Worm (Caenorhabditis elegans) whole organism, young adult: Measurements from ENCODE around the gene R04B5.7.

Experiments used
- C06A6.2 ChIP-seq: fragments of 200-800 bp; sonication (Bioruptor generic); conservative IDR thresholded peaks from 2 replicates; pipeline ENCODE4 v1.3.6; 2022; ENCODE audit warnings: missing genetic modification characterization, missing compliant biosample characterization
- C17E4.6 ChIP-seq: fragments of 200-800 bp; sonication (Bioruptor generic); IDR thresholded peaks from 2 replicates; pipeline ENCODE4 v1.3.6; 2022; ENCODE audit warnings: missing genetic modification reagents, missing genetic modification characterization, missing compliant biosample characterization
- F33H1.4 ChIP-seq: fragments of 200-800 bp; sonication (Bioruptor generic); IDR thresholded peaks from 2 replicates; pipeline ENCODE4 v1.3.6; 2022; ENCODE audit warnings: missing genetic modification reagents, missing genetic modification characterization, missing compliant biosample characterization
- F37B4.10 ChIP-seq: fragments of 200-800 bp; sonication (Bioruptor generic); IDR thresholded peaks from 2 replicates; pipeline ENCODE4 v1.3.6; 2022; ENCODE audit warnings: missing genetic modification characterization, missing compliant biosample characterization
- F39B2.1 ChIP-seq: fragments of 200-800 bp; sonication (Bioruptor generic); IDR thresholded peaks from 2 replicates; pipeline ENCODE4 v1.3.6; 2022; ENCODE audit warnings: missing genetic modification reagents, missing genetic modification characterization, missing compliant biosample characterization
- F57A8.1 ChIP-seq: fragments of 200-800 bp; sonication (Bioruptor generic); optimal IDR thresholded peaks from 2 replicates; lab custom pipeline; 2018; ENCODE audit warnings: mild to moderate bottlenecking, missing genetic modification characterization, moderate library complexity, missing compliant biosample characterization
- K11D2.4 ChIP-seq: fragments of 200-800 bp; sonication (Bioruptor generic); IDR thresholded peaks from 2 replicates; pipeline ENCODE4 v1.3.6; 2022; ENCODE audit warnings: missing genetic modification reagents, missing genetic modification characterization, missing compliant biosample characterization
- Y53G8AR.9 ChIP-seq: fragments of 200-800 bp; sonication (Bioruptor generic); conservative IDR thresholded peaks from 2 replicates; pipeline ENCODE4 v1.3.6; 2022; ENCODE audit warnings: missing genetic modification reagents, missing genetic modification characterization, missing compliant biosample characterization
- Y67H2A.10 ChIP-seq: fragments of 200-800 bp; sonication (Bioruptor generic); conservative IDR thresholded peaks from 2 replicates; pipeline ENCODE4 v1.3.6; 2022; ENCODE audit warnings: missing genetic modification reagents, missing genetic modification characterization, missing compliant biosample characterization
- Y95B8A.8 ChIP-seq: fragments of 200-800 bp; sonication (Bioruptor generic); IDR thresholded peaks from 2 replicates; pipeline ENCODE4 v1.3.6; 2022; ENCODE audit warnings: missing genetic modification reagents, missing genetic modification characterization, missing compliant biosample characterization
- aptf-2 ChIP-seq: fragments of 200-800 bp; sonication (Bioruptor generic); conservative IDR thresholded peaks from 2 replicates; pipeline ENCODE4 v1.3.6; 2022; ENCODE audit warnings: missing genetic modification reagents, missing genetic modification characterization, missing compliant biosample characterization
- bed-2 ChIP-seq: fragments of 200-800 bp; sonication (Bioruptor generic); IDR thresholded peaks from 2 replicates; pipeline ENCODE4 v1.3.6; 2022; ENCODE audit warnings: missing genetic modification reagents, missing genetic modification characterization, missing compliant biosample characterization
- cebp-1 ChIP-seq, 2 experiments: fragments of 200-800 bp in 1 of 2; sonication (Bioruptor generic) in 1 of 2; sonication (generic microtip) in 1 of 2; IDR thresholded peaks in 1 of 2; optimal IDR thresholded peaks in 1 of 2; 2 replicates each; pipeline versions ENCODE4 v1.3.6 to Lab custom; 2017 to 2022; ENCODE audit warnings: missing compliant biosample characterization in 2 of 2, missing genetic modification characterization in 2 of 2, mild to moderate bottlenecking in 1 of 2, missing genetic modification reagents in 1 of 2, moderate library complexity in 1 of 2
- ceh-100 ChIP-seq: fragments of 200-800 bp; sonication (Bioruptor generic); IDR thresholded peaks from 2 replicates; pipeline ENCODE4 v1.3.6; 2022; ENCODE audit warnings: missing genetic modification reagents, missing genetic modification characterization, missing compliant biosample characterization
- ceh-91 ChIP-seq: fragments of 200-800 bp; sonication (Bioruptor generic); IDR thresholded peaks from 2 replicates; pipeline ENCODE4 v1.3.6; 2022; ENCODE audit warnings: missing genetic modification reagents, missing genetic modification characterization, missing compliant biosample characterization
- chd-7 ChIP-seq: sonication (generic microtip); optimal IDR thresholded peaks from 2 replicates; lab custom pipeline; 2016; ENCODE audit warnings: mild to moderate bottlenecking, missing genetic modification characterization, moderate library complexity, missing compliant biosample characterization
- efl-1 ChIP-seq: fragments of 150-350 bp; optimal IDR thresholded peaks from 2 replicates; lab custom pipeline; 2014; ENCODE audit warnings: missing biosample characterization, missing genetic modification reagents, missing genetic modification characterization
- egrh-3 ChIP-seq: fragments of 200-800 bp; sonication (Bioruptor generic); IDR thresholded peaks from 2 replicates; pipeline ENCODE4 v1.3.6; 2022; ENCODE audit warnings: missing genetic modification reagents, missing genetic modification characterization, missing compliant biosample characterization
- fkh-3 ChIP-seq: sonication (generic microtip); optimal IDR thresholded peaks from 2 replicates; lab custom pipeline; 2016; ENCODE audit warnings: mild to moderate bottlenecking, missing genetic modification characterization, missing compliant biosample characterization
- him-1 ChIP-seq: sonication (generic microtip); optimal IDR thresholded peaks from 2 replicates; lab custom pipeline; 2016; ENCODE audit warnings: missing genotype, missing genetic modification reagents, missing genetic modification characterization, missing compliant biosample characterization
- hmg-1.2 ChIP-seq: fragments of 200-800 bp; sonication (Bioruptor generic); IDR thresholded peaks from 2 replicates; pipeline ENCODE4 v1.3.6; 2022; ENCODE audit warnings: missing genetic modification reagents, missing genetic modification characterization, missing compliant biosample characterization
- hsf-1 ChIP-seq: fragments of 200-800 bp; sonication (Bioruptor generic); IDR thresholded peaks from 2 replicates; pipeline ENCODE4 v1.3.6; 2022; ENCODE audit warnings: missing genetic modification reagents, missing genetic modification characterization, missing compliant biosample characterization
- lag-1 ChIP-seq: fragments of 200-800 bp; sonication (Bioruptor generic); IDR thresholded peaks from 2 replicates; pipeline ENCODE4 v1.3.6; 2022; ENCODE audit warnings: missing genetic modification reagents, missing genetic modification characterization, missing compliant biosample characterization
- let-526 ChIP-seq: fragments of 200-800 bp; sonication (Bioruptor generic); IDR thresholded peaks from 2 replicates; pipeline ENCODE4 v1.3.6; 2022; ENCODE audit warnings: missing genetic modification reagents, missing genetic modification characterization, missing compliant biosample characterization
- let-607 ChIP-seq, 2 experiments: fragments of 200-800 bp in 1 of 2; sonication (Bioruptor generic) in 1 of 2; sonication (generic microtip) in 1 of 2; optimal IDR thresholded peaks; 2 replicates each; lab custom pipeline; 2016 to 2018; ENCODE audit warnings: mild to moderate bottlenecking in 2 of 2, missing compliant biosample characterization in 2 of 2, missing genetic modification characterization in 2 of 2, moderate library complexity in 2 of 2, missing genotype in 1 of 2
- lin-40 ChIP-seq: sonication (generic microtip); optimal IDR thresholded peaks from 2 replicates; lab custom pipeline; 2016; ENCODE audit warnings: missing genetic modification characterization, mild to moderate bottlenecking, missing compliant biosample characterization, missing genotype, missing genetic modification reagents
- lsl-1 ChIP-seq: fragments of 200-800 bp; sonication (Bioruptor generic); optimal IDR thresholded peaks from 2 replicates; lab custom pipeline; 2018; ENCODE audit warnings: mild to moderate bottlenecking, missing genetic modification characterization, moderate library complexity, missing compliant biosample characterization
- lsy-27 ChIP-seq: sonication (generic microtip); optimal IDR thresholded peaks from 2 replicates; lab custom pipeline; 2017; ENCODE audit warnings: missing genetic modification characterization, mild to moderate bottlenecking, missing compliant biosample characterization, antibody characterized with exemption, missing genotype, borderline replicate concordance; ENCODE audit not compliant: insufficient read depth
- madf-3 ChIP-seq: fragments of 200-800 bp; sonication (Bioruptor generic); IDR thresholded peaks from 2 replicates; pipeline ENCODE4 v1.3.6; 2022; ENCODE audit warnings: missing genetic modification reagents, missing genetic modification characterization, missing compliant biosample characterization
- madf-6 ChIP-seq: fragments of 200-800 bp; sonication (Bioruptor generic); IDR thresholded peaks from 2 replicates; pipeline ENCODE4 v1.3.6; 2022; ENCODE audit warnings: missing genetic modification reagents, missing genetic modification characterization, missing compliant biosample characterization
- madf-8 ChIP-seq: fragments of 200-800 bp; sonication (Bioruptor generic); conservative IDR thresholded peaks from 2 replicates; pipeline ENCODE4 v1.3.6; 2022; ENCODE audit warnings: missing genetic modification reagents, missing genetic modification characterization, missing compliant biosample characterization
- nhr-179 ChIP-seq: sonication (generic microtip); optimal IDR thresholded peaks from 2 replicates; lab custom pipeline; 2016; ENCODE audit warnings: mild to moderate bottlenecking, missing genetic modification characterization, missing compliant biosample characterization
- nhr-80 ChIP-seq: sonication (generic microtip); optimal IDR thresholded peaks from 2 replicates; lab custom pipeline; 2016; ENCODE audit warnings: missing genetic modification characterization, missing compliant biosample characterization
- nhr-90 ChIP-seq: sonication (generic microtip); optimal IDR thresholded peaks from 2 replicates; lab custom pipeline; 2016; ENCODE audit warnings: missing genotype, mild to moderate bottlenecking, missing genetic modification characterization, missing compliant biosample characterization
- pbrm-1 ChIP-seq: fragments of 200-800 bp; sonication (Bioruptor generic); IDR thresholded peaks from 2 replicates; pipeline ENCODE4 v1.3.6; 2022; ENCODE audit warnings: missing genetic modification reagents, missing genetic modification characterization, missing compliant biosample characterization
- pha-4 ChIP-seq: fragments of 150-350 bp; sonication (generic microtip); optimal IDR thresholded peaks from 2 replicates; lab custom pipeline; 2014; ENCODE audit warnings: missing biosample characterization, missing genetic modification reagents, missing genetic modification characterization
- xnd-1 ChIP-seq: sonication (generic microtip); optimal IDR thresholded peaks from 2 replicates; lab custom pipeline; 2016; ENCODE audit warnings: missing genotype, missing genetic modification reagents, missing genetic modification characterization, missing compliant biosample characterization
- ztf-26 ChIP-seq: sonication (generic microtip); optimal IDR thresholded peaks from 2 replicates; lab custom pipeline; 2017; ENCODE audit warnings: missing genetic modification characterization, missing compliant biosample characterization
- ztf-3 ChIP-seq: fragments of 200-800 bp; sonication (Bioruptor generic); optimal IDR thresholded peaks from 2 replicates; lab custom pipeline; 2018; ENCODE audit warnings: mild to moderate bottlenecking, missing genetic modification characterization, missing compliant biosample characterization

Gene R04B5.7

DNA sequence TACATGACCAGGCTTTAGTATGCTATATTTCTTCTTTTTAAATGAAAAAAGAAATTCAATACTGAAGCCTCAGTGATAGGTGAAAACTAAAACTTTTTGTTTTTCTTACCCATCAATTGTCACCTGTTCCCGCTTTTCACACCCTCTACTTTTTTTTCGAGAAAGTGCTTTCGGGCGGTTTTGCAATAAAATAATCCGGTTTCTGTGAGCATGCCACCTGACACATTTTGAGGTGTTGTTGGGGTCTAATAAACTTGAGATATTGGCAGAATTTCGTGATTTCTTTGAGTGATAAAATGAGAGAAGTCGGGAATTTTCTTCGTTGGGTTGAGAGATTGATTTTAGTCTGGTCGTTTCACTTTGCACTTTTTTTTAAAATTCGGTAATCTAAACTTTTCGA lies 30.3 kb downstream of the R04B5.7 start:
- TF ChIP-seq him-1 (tag; lab: Kevin White, UChicago) = no peak
- TF ChIP-seq lsy-27 (tag; lab: Kevin White, UChicago) = no peak
- TF ChIP-seq F39B2.1 (GFP tag; lab: Robert Waterston, UW) = no peak
- no peak for TF ChIP-seq ztf-3 (GFP tag; lab: Kevin White, UChicago)
- no peak for TF ChIP-seq hsf-1 (GFP tag; lab: Robert Waterston, UW)
- no peak for TF ChIP-seq pha-4 (tag; lab: Kevin White, UChicago)
- no peak for TF ChIP-seq aptf-2
- TF ChIP-seq F33H1.4 = no peak
- TF ChIP-seq Y67H2A.10 (GFP tag; lab: Robert Waterston, UW) = no peak
- no peak for TF ChIP-seq fkh-3 (tag; lab: Kevin White, UChicago)
- no peak for TF ChIP-seq lag-1 (GFP tag; lab: Robert Waterston, UW)
- no peak for TF ChIP-seq F57A8.1 (GFP tag; lab: Kevin White, UChicago)
- TF ChIP-seq cebp-1 (GFP tag; IDR thresholded peaks at IDR 0.05; lab: Robert Waterston, UW) = no peak
- TF ChIP-seq cebp-1 (tag; optimal IDR thresholded peaks at IDR 0.05; lab: Kevin White, UChicago) = no peak
- no peak for TF ChIP-seq bed-2 (GFP tag; lab: Robert Waterston, UW)
- TF ChIP-seq ztf-26 (tag; lab: Kevin White, UChicago) = no peak
- no peak for TF ChIP-seq lin-40
- no peak for TF ChIP-seq nhr-90 (tag; lab: Kevin White, UChicago)
- TF ChIP-seq chd-7 (tag; lab: Kevin White, UChicago) = no peak
- no peak for TF ChIP-seq efl-1 (GFP tag; lab: Kevin White, UChicago)

DNA sequence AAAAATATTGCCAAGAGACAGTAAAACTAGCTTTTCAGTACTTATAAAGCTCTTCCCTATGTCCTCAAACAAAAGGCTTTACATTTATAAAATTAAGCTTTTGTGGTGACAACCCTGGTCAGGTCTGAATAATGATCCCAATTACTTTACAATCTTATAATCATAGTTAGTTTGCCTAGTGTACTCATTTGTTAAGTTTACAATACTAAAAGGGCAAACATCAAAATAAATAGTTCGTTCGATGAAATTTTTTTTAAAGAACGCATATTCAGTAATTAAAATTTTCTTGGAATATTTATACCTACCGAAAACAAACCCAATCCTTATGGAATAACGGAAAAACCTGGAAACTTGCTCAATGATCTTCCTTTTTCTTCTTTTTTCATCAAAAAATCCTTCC lies 31.6 kb downstream of the R04B5.7 start:
- TF ChIP-seq Y95B8A.8 (GFP tag; lab: Robert Waterston, UW) (no peak), egrh-3 (GFP tag; lab: Robert Waterston, UW) (no peak), him-1 (tag; lab: Kevin White, UChicago) (no peak), F33H1.4 (no peak)
- TF ChIP-seq, all 124 proteins: peak for 0

DNA sequence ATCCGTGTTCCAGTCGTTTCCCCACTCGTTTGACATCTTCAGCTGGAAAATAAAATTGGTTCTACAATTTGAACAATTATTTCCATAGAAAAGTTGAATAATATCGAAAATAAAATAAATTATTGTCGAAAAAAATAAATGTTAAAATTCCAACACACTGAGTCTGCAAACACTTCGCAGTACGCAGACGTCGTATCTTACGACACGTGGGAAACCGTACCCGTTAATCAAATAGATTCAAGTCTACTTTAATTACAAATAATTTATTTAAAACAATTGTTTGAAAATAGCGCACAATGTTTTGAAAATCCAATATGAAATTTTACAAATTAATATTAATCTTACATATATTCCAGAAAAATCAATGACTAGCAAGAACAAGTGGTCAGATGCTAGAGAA lies 35.5 kb downstream of the R04B5.7 start, which contains the start of gene yif-1:
yif-1 (minus strand) TSS at position 42 of the 400 bp plus-strand sequence.
- TF ChIP-seq lsl-1 (GFP tag; lab: Kevin White, UChicago) = peak; percentile 72
- no peak for TF ChIP-seq pha-4 (tag; lab: Kevin White, UChicago)
- no peak for TF ChIP-seq let-526 (GFP tag; lab: Robert Waterston, UW)
- peak; percentile 48 for TF ChIP-seq xnd-1 (tag; lab: Kevin White, UChicago)
- TF ChIP-seq efl-1 (GFP tag; lab: Kevin White, UChicago) = peak; percentile 36
- peak; percentile 85 for TF ChIP-seq madf-8 (GFP tag; lab: Robert Waterston, UW)

DNA sequence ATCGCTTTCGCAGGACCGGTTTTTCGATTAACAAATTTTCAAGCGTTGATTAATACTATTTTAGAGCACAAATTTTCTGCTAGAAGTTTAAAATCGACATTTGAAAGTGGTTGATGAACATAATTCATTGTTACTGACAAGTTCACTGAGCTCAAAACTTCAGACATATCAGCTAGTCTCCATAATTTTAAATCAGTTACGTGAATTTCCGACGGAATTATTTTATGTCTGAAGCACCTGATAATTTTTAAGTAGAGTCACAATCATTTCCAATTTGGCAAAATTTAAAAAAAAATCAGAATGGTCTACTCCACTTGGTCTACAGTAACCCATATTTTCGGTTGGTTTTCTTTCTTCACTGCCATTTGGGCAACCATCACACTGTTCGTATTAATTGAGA lies 38.5 kb downstream of the R04B5.7 start, which contains the start of gene str-118:
str-118 (plus strand) TSS at position 301 of the 400 bp plus-strand sequence.
- TF ChIP-seq let-607 (tag; optimal IDR thresholded peaks at IDR 0.05; lab: Kevin White, UChicago) (no peak), nhr-80 (tag; lab: Kevin White, UChicago) (no peak), nhr-179 (no peak)

DNA sequence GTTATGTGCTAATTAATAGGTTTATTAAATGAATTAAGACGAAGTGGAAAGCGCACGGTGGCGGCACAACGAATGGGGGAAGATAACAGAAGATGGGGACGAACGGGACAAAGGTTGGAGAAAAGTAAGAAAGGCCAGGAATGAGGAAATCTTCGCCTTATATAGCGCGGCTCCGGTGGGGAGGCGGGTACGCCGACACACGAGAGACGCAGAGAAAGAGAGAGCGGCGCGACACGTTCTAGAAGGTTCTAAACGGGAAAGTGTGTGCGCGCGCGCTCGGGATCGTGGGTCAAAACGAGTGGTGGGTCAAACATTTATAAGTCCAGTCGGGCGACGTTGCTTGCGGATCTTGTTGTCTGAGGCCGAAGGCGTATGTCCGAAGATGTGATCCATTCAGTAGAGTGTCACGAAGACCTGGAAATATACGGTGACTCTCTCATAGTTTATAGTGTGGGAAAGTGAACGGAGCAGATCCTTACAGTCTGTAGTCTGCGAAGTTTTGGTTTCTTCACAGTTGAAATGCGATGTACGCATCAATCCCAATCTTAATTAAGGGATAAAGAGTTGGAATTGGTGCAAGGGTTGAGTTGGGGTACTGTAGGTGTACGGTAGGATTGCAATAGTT lies 41.1 kb downstream of the R04B5.7 start:
- TF ChIP-seq F33H1.4 (peak; percentile 51), C06A6.2 (peak; percentile 44; the same call in 1 of the 2 replicates), ceh-100 (GFP tag; lab: Robert Waterston, UW) (peak; percentile 13; the same call in 1 of the 2 replicates), Y53G8AR.9 (GFP tag; lab: Robert Waterston, UW) (peak; percentile 57; the same call in 1 of the 2 replicates), C17E4.6 (GFP tag; lab: Robert Waterston, UW) (peak; percentile 78), pbrm-1 (peak; percentile 57; the same call in 1 of the 2 replicates), F37B4.10 (GFP tag; lab: Robert Waterston, UW) (0 out of 2 replicates have a peak, but pooled peaks have one; percentile 63), madf-3 (GFP tag; lab: Robert Waterston, UW) (peak; percentile 91), xnd-1 (tag; lab: Kevin White, UChicago) (peak; percentile 57), hmg-1.2 (GFP tag; lab: Robert Waterston, UW) (peak; percentile 79), let-526 (GFP tag; lab: Robert Waterston, UW) (peak; percentile 49; the same call in 1 of the 2 replicates), ceh-91 (GFP tag; lab: Robert Waterston, UW) (peak; percentile 43), K11D2.4 (GFP tag; lab: Robert Waterston, UW) (peak; percentile 84), madf-6 (GFP tag; lab: Robert Waterston, UW) (peak; percentile 94), Y95B8A.8 (GFP tag; lab: Robert Waterston, UW) (peak; percentile 60; the same call in 1 of the 2 replicates), egrh-3 (GFP tag; lab: Robert Waterston, UW) (peak; percentile 60; the same call in 1 of the 2 replicates)
